Fruit fly (Drosophila melanogaster) whole organism, prepupa: Measurements from ENCODE around the gene CG13476.

Experiments used
- Blimp-1 ChIP-seq: fragments of 200-800 bp; sonication (Bioruptor generic); optimal IDR thresholded peaks from 3 replicates; lab custom pipeline; 2017; ENCODE audit warnings: missing biosample characterization, missing genetic modification characterization, mild to moderate bottlenecking, moderate library complexity, missing genetic modification reagents
- CG10631 ChIP-seq: fragments of 200-800 bp; sonication (Bioruptor generic); optimal IDR thresholded peaks from 2 replicates; lab custom pipeline; 2016; ENCODE audit warnings: missing biosample characterization, missing genetic modification characterization
- CG10669 ChIP-seq: fragments of 200-800 bp; sonication (Bioruptor generic); optimal IDR thresholded peaks from 3 replicates; lab custom pipeline; 2018; ENCODE audit warnings: missing biosample characterization, mild to moderate bottlenecking, missing genetic modification characterization, moderate library complexity
- CG11294 ChIP-seq: fragments of 200-800 bp; sonication (Bioruptor generic); IDR thresholded peaks from 2 replicates; pipeline ENCODE4 v1.3.6; 2022; ENCODE audit warnings: missing biosample characterization, missing genetic modification characterization
- CG11902 ChIP-seq: fragments of 200-800 bp; sonication (Bioruptor generic); optimal IDR thresholded peaks from 3 replicates; lab custom pipeline; 2016; ENCODE audit warnings: missing biosample characterization, missing genetic modification characterization
- CG16779 ChIP-seq: fragments of 200-800 bp; sonication (Bioruptor generic); optimal IDR thresholded peaks from 3 replicates; lab custom pipeline; 2017; ENCODE audit warnings: missing biosample characterization, mild to moderate bottlenecking, missing genetic modification characterization
- CG3032 ChIP-seq: fragments of 200-800 bp; optimal IDR thresholded peaks from 2 replicates; lab custom pipeline; 2019; ENCODE audit warnings: missing biosample characterization, mild to moderate bottlenecking, missing genetic modification characterization, moderate library complexity
- CG31627 ChIP-seq: fragments of 200-800 bp; sonication (Bioruptor generic); optimal IDR thresholded peaks from 3 replicates; lab custom pipeline; 2016; ENCODE audit warnings: missing biosample characterization, missing genetic modification characterization
- CG32006 ChIP-seq: fragments of 200-800 bp; sonication (Bioruptor generic); optimal IDR thresholded peaks from 3 replicates; lab custom pipeline; 2017; ENCODE audit warnings: missing biosample characterization, mild to moderate bottlenecking, missing genetic modification characterization
- CG34406 ChIP-seq: fragments of 200-800 bp; sonication (Bioruptor generic); optimal IDR thresholded peaks from 3 replicates; lab custom pipeline; 2016; ENCODE audit warnings: missing biosample characterization, missing genetic modification characterization
- CG4318 ChIP-seq: fragments of 200-800 bp; sonication (Bioruptor generic); optimal IDR thresholded peaks from 3 replicates; lab custom pipeline; 2017; ENCODE audit warnings: missing biosample characterization, mild to moderate bottlenecking, missing genetic modification characterization
- CG6276 ChIP-seq: fragments of 200-800 bp; sonication (Bioruptor generic); optimal IDR thresholded peaks from 2 replicates; lab custom pipeline; 2017; ENCODE audit warnings: missing biosample characterization, mild to moderate bottlenecking, missing genetic modification characterization
- CG6854 ChIP-seq: fragments of 200-800 bp; sonication (Bioruptor generic); optimal IDR thresholded peaks from 2 replicates; lab custom pipeline; 2017; ENCODE audit warnings: missing biosample characterization, mild to moderate bottlenecking, missing genetic modification characterization
- CG7368 ChIP-seq: fragments of 200-800 bp; sonication (Bioruptor generic); optimal IDR thresholded peaks from 3 replicates; lab custom pipeline; 2016; ENCODE audit warnings: missing biosample characterization, missing genetic modification characterization
- CG8319 ChIP-seq: fragments of 200-800 bp; sonication (Bioruptor generic); optimal IDR thresholded peaks from 3 replicates; lab custom pipeline; 2016; ENCODE audit warnings: missing biosample characterization, missing genetic modification characterization
- CG8632 ChIP-seq: fragments of 200-800 bp; sonication (Bioruptor generic); optimal IDR thresholded peaks from 3 replicates; lab custom pipeline; 2016; ENCODE audit warnings: missing biosample characterization, missing genetic modification characterization
- CG9139 ChIP-seq: fragments of 200-800 bp; sonication (Bioruptor generic); optimal IDR thresholded peaks from 3 replicates; lab custom pipeline; 2017; ENCODE audit warnings: missing biosample characterization, mild to moderate bottlenecking, missing genetic modification characterization
- Eip75B ChIP-seq: fragments of 200-800 bp; sonication (Bioruptor generic); optimal IDR thresholded peaks from 3 replicates; lab custom pipeline; 2016; ENCODE audit warnings: missing biosample characterization, missing genetic modification characterization
- Eip78C ChIP-seq: fragments of 200-800 bp; sonication (Bioruptor generic); peaks from one replicate; lab custom pipeline; 2016; ENCODE audit warnings: missing biosample characterization, missing genetic modification characterization
- Eip93F ChIP-seq: fragments of 200-800 bp; sonication (Bioruptor generic); optimal IDR thresholded peaks from 2 replicates; lab custom pipeline; 2016; ENCODE audit warnings: missing biosample characterization, mild to moderate bottlenecking, missing genetic modification characterization
- Hr38 ChIP-seq: sonication (Bioruptor generic); optimal IDR thresholded peaks from 2 replicates; lab custom pipeline; 2016; ENCODE audit warnings: missing biosample characterization, missing genetic modification characterization
- Hr39 ChIP-seq: fragments of 200-800 bp; sonication (Bioruptor generic); optimal IDR thresholded peaks from 2 replicates; lab custom pipeline; 2016; ENCODE audit warnings: missing biosample characterization, missing genetic modification characterization
- Met ChIP-seq: fragments of 200-800 bp; sonication (Bioruptor generic); optimal IDR thresholded peaks from 3 replicates; lab custom pipeline; 2016; ENCODE audit warnings: missing biosample characterization, missing genetic modification characterization
- OdsH ChIP-seq: fragments of 200-800 bp; sonication (Bioruptor generic); optimal IDR thresholded peaks from 3 replicates; lab custom pipeline; 2016; ENCODE audit warnings: missing biosample characterization, missing genetic modification characterization
- Smox ChIP-seq: fragments of 200-800 bp; sonication (Bioruptor generic); optimal IDR thresholded peaks from 3 replicates; lab custom pipeline; 2016; ENCODE audit warnings: missing biosample characterization, missing genetic modification characterization
- Sox102F ChIP-seq: fragments of 200-800 bp; sonication (Bioruptor generic); optimal IDR thresholded peaks from 2 replicates; lab custom pipeline; 2016; ENCODE audit warnings: missing biosample characterization, mild to moderate bottlenecking, missing genetic modification characterization
- Sox14 ChIP-seq: fragments of 200-800 bp; sonication (Bioruptor generic); optimal IDR thresholded peaks from 3 replicates; lab custom pipeline; 2016; ENCODE audit warnings: missing biosample characterization, missing genetic modification characterization
- Sox15 ChIP-seq: fragments of 200-800 bp; sonication (Bioruptor generic); optimal IDR thresholded peaks from 3 replicates; lab custom pipeline; 2016; ENCODE audit warnings: missing biosample characterization, missing genetic modification characterization
- cyc ChIP-seq: fragments of 200-800 bp; sonication (Bioruptor generic); optimal IDR thresholded peaks from 3 replicates; lab custom pipeline; 2016; ENCODE audit warnings: missing biosample characterization, missing genetic modification characterization
- dsx ChIP-seq: fragments of 200-800 bp; optimal IDR thresholded peaks from 3 replicates; lab custom pipeline; 2019; ENCODE audit warnings: missing biosample characterization, mild to moderate bottlenecking, missing genetic modification characterization, moderate library complexity; ENCODE audit not compliant: poor library complexity, severe bottlenecking
- fd59A ChIP-seq: fragments of 200-800 bp; sonication (Bioruptor generic); optimal IDR thresholded peaks from 2 replicates; lab custom pipeline; 2017; ENCODE audit warnings: missing biosample characterization, mild to moderate bottlenecking, missing genetic modification characterization, missing genetic modification reagents
- fd85E ChIP-seq: fragments of 200-800 bp; sonication (Bioruptor generic); optimal IDR thresholded peaks from 3 replicates; lab custom pipeline; 2016; ENCODE audit warnings: missing biosample characterization, missing genetic modification characterization
- fkh ChIP-seq: fragments of 200-800 bp; sonication (Bioruptor generic); optimal IDR thresholded peaks from 3 replicates; lab custom pipeline; 2017; ENCODE audit warnings: missing biosample characterization, mild to moderate bottlenecking, missing genetic modification characterization, moderate library complexity
- net ChIP-seq: fragments of 200-800 bp; sonication (Bioruptor generic); optimal IDR thresholded peaks from 3 replicates; lab custom pipeline; 2016; ENCODE audit warnings: missing biosample characterization, missing genetic modification characterization
- pdm3 ChIP-seq: fragments of 200-800 bp; sonication (Bioruptor generic); optimal IDR thresholded peaks from 3 replicates; lab custom pipeline; 2016; ENCODE audit warnings: missing biosample characterization, missing genetic modification characterization
- salr ChIP-seq, 2 experiments: fragments of 200-800 bp; sonication (Bioruptor generic); optimal IDR thresholded peaks; 3 replicates each; lab custom pipeline; 2016 to 2018; ENCODE audit warnings: missing biosample characterization in 2 of 2, missing genetic modification characterization in 2 of 2, mild to moderate bottlenecking in 1 of 2
- spab ChIP-seq: fragments of 200-800 bp; sonication (Bioruptor generic); optimal IDR thresholded peaks from 2 replicates; lab custom pipeline; 2017; ENCODE audit warnings: missing biosample characterization, mild to moderate bottlenecking, missing genetic modification characterization, missing genetic modification reagents
- ss ChIP-seq, 2 experiments: fragments of 200-800 bp; sonication (Bioruptor generic); optimal IDR thresholded peaks; 2 replicates in 1 of 2; 3 replicates in 1 of 2; lab custom pipeline; 2017 to 2018; ENCODE audit warnings: mild to moderate bottlenecking in 2 of 2, missing biosample characterization in 2 of 2, missing genetic modification characterization in 2 of 2, moderate library complexity in 1 of 2
- svp ChIP-seq: fragments of 200-800 bp; sonication (Bioruptor generic); peaks from one replicate; lab custom pipeline; 2016; ENCODE audit warnings: missing biosample characterization, missing genetic modification characterization
- topi ChIP-seq: fragments of 200-800 bp; sonication (Bioruptor generic); optimal IDR thresholded peaks from 3 replicates; lab custom pipeline; 2016; ENCODE audit warnings: missing biosample characterization, missing genetic modification characterization

Gene CG13476

DNA sequence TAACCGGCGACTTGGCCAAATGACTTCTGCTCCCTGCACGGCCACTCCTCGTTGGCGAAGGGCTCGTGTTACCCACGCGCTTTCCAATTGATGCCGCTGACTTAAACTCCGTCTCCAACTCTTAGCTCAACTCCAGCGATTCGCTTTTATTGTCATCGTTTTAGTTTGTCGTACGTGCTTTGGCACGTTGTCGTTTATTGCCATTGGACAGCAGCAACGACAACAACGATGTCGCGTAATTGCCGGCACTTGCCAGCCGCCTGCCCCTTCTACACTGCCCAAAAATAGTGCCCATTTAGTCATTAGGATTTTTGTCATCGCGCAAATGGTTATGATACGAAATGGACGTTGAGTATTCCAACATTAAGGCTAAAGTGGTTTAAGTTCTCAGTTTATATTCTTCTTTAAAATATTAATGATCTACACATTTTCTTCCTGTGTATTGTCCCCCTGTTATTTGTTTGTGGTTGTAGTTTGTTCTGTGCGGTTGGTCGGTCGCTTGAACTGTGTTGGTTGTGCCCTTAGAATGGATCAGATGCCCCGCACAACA lies 39.4 kb upstream of the CG13476 start (continued):
- TF ChIP-seq CG10631 (GFP tag; lab: Kevin White, UChicago) (peak; percentile 89), fd59A (GFP tag; lab: Kevin White, UChicago) (peak; percentile 86), Sox102F (GFP tag; lab: Kevin White, UChicago) (peak; percentile 76), pdm3 (GFP tag; lab: Kevin White, UChicago) (peak; percentile 89), CG11902 (GFP tag; lab: Kevin White, UChicago) (peak; percentile 56), Hr39 (GFP tag; lab: Kevin White, UChicago) (peak; percentile 78), fd85E (peak; percentile 38), svp (peak; percentile 84), Blimp-1 (GFP tag; lab: Kevin White, UChicago) (peak; percentile 3)

DNA sequence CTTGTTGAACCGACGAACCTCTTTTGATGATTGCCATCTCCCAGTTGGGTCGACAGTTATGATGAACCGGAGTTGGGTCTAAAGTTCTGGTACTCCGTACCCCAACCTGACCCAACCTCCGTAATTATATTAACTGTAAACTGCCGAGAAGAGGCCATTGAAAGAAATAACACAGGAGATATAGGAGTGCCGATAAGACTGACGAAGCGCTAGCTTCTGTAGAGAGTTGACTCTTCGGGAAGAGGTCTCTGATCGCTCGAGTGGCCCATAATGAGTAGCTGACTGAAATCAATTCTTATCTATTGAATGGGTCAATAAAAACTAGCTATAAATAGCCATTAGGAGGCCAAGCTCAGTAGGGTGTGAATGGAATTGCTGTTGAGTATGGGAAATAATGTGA lies 36.6 kb upstream of the CG13476 start:
- no peak for TF ChIP-seq net (GFP tag; lab: Kevin White, UChicago)
- peak; percentile 3 for TF ChIP-seq Eip78C (GFP tag; lab: Kevin White, UChicago)

DNA sequence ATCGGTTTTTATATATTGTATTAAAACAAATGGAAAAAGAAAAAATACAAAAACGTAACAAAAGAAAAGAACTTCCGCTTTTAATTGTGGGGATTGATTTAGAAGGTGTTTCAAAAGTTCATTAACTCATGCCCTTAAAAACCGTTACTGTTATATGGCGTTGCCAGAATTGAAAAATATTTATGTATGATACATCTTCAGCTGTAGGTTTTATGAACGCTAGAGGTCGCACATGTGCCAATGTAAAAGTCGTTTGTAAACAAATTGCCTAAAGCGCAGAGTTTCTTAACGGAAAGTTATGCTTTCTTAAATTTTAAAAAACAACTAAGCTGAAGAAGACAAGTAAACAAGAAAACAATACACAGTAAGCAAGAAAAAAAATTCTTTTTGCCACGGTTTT lies 33.7 kb upstream of the CG13476 start:
- TF ChIP-seq CG31627 (GFP tag; lab: Kevin White, UChicago) (peak; percentile 33), Hr39 (GFP tag; lab: Kevin White, UChicago) (peak; percentile 15), Sox15 (GFP tag; lab: Kevin White, UChicago) (no peak), svp (peak; percentile 20), spab (GFP tag; lab: Kevin White, UChicago) (no peak), Eip78C (GFP tag; lab: Kevin White, UChicago) (peak; percentile 9), cyc (GFP tag; lab: Kevin White, UChicago) (peak; percentile 20), CG11902 (GFP tag; lab: Kevin White, UChicago) (no peak), fkh (peak; percentile 48)

DNA sequence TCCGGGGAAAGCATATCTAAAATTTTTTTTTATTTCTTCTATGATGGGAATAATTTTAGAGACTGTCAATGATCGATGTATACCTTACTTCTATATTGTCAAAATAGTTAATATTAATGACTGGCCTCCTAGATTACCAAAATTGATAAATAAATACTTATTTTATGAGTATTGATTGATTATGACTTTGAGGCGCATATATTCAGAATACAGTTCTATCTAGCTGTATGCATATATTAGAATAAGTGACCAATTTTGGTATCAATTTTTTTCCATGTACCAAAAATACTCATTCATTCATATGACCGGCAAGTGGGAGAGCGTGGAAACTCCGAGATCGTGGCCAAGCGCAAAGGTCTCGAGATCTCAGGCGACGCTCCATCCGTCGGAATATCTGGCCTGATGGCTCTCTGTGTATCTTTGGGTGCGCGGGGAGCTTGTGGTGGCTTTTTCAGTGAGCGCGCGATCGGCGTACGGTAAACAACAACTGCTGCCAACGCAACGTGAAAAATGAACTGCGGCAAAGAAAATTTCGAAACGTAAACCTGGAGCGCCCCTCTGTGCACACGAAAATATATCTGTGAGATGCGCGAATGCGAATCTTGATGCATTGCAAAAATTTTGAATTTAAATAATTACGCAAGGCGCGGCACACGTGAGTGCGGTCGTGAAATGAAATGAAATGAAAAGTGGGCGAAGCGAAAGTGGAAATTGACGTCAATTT lies 32.7 kb upstream of the CG13476 start, which contains the start of the genes CG43121 and ome:
CG43121 (minus strand) TSS at position 51 of the 724 bp plus-strand sequence.
ome (plus strand) TSS at position 453 of the 724 bp plus-strand sequence.
- peak; percentile 38 for TF ChIP-seq CG16779 (tag; lab: Kevin White, UChicago)
- TF ChIP-seq CG34406 (GFP tag; lab: Kevin White, UChicago): peak; percentile 46
- peak; percentile 5 for TF ChIP-seq topi
- TF ChIP-seq CG6854 (GFP tag; lab: Kevin White, UChicago): peak; percentile 39
- TF ChIP-seq fd59A (GFP tag; lab: Kevin White, UChicago): no peak
- no peak for TF ChIP-seq CG4318 (GFP tag; lab: Kevin White, UChicago)
- no peak for TF ChIP-seq CG9139 (GFP tag; lab: Kevin White, UChicago)
- peak; percentile 89 for TF ChIP-seq fkh
- TF ChIP-seq Smox: no peak
- TF ChIP-seq CG3032 (tag; lab: Kevin White, UChicago): no peak
- TF ChIP-seq Eip78C (GFP tag; lab: Kevin White, UChicago): peak; percentile 73
- TF ChIP-seq Blimp-1 (GFP tag; lab: Kevin White, UChicago): peak; percentile 69
- TF ChIP-seq dsx (GFP tag; lab: Kevin White, UChicago): no peak
- peak; percentile 8 to 11 for TF ChIP-seq salr (GFP tag; optimal IDR thresholded peaks at IDR 0.05; lab: Kevin White, UChicago)
- TF ChIP-seq OdsH (GFP tag; lab: Kevin White, UChicago): peak; percentile 11
- no peak for TF ChIP-seq Hr38 (GFP tag; lab: Kevin White, UChicago)
- TF ChIP-seq CG31627 (GFP tag; lab: Kevin White, UChicago): no peak
- no peak for TF ChIP-seq CG11294 (GFP tag; lab: Robert Waterston, UW)
- TF ChIP-seq Eip93F (GFP tag; lab: Kevin White, UChicago): no peak
- peak; percentile 46 for TF ChIP-seq Met (GFP tag; lab: Kevin White, UChicago)
- peak; percentile 2 for TF ChIP-seq Eip75B
- peak; percentile 17 for TF ChIP-seq CG8632 (GFP tag; lab: Kevin White, UChicago)
- no peak for TF ChIP-seq Sox15 (GFP tag; lab: Kevin White, UChicago)
- no peak for TF ChIP-seq Hr39 (GFP tag; lab: Kevin White, UChicago)
- TF ChIP-seq fd85E: no peak
- TF ChIP-seq Sox14 (GFP tag; lab: Kevin White, UChicago): peak; percentile 9
- no peak for TF ChIP-seq spab (GFP tag; lab: Kevin White, UChicago)
- peak; percentile 36 for TF ChIP-seq CG32006 (GFP tag; lab: Kevin White, UChicago)
- TF ChIP-seq CG8319 (GFP tag; lab: Kevin White, UChicago): no peak
- peak; percentile 19 for TF ChIP-seq CG10669 (GFP tag; lab: Kevin White, UChicago)
- TF ChIP-seq net (GFP tag; lab: Kevin White, UChicago): peak; percentile 7
- no peak for TF ChIP-seq CG6276 (GFP tag; lab: Kevin White, UChicago)
- no peak for TF ChIP-seq CG7368 (GFP tag; lab: Kevin White, UChicago)
- TF ChIP-seq Sox102F (GFP tag; lab: Kevin White, UChicago): peak; percentile 31
- peak in 1 of 2 experiments; percentile 57 for TF ChIP-seq ss (GFP tag; optimal IDR thresholded peaks at IDR 0.05; lab: Kevin White, UChicago)
- no peak for TF ChIP-seq CG10631 (GFP tag; lab: Kevin White, UChicago)
- TF ChIP-seq CG11902 (GFP tag; lab: Kevin White, UChicago): no peak
- TF ChIP-seq svp: peak; percentile 85
